Fruit fly (Drosophila melanogaster) whole organism, pupa: ENCODE results near the gene CG43954.

Experiments used
- CG34367 ChIP-seq: fragments of 200-800 bp; sonication (Bioruptor generic); optimal IDR thresholded peaks from 2 replicates; lab custom pipeline; 2018; ENCODE audit warnings: missing biosample characterization, mild to moderate bottlenecking, missing genetic modification characterization
- CG4496 ChIP-seq: fragments of 200-800 bp; sonication (Bioruptor generic); IDR thresholded peaks from 3 replicates; pipeline ENCODE4 v1.3.6; 2022; ENCODE audit warnings: missing biosample characterization, missing genetic modification characterization
- CG8159 ChIP-seq: fragments of 200-800 bp; sonication (Bioruptor generic); optimal IDR thresholded peaks from 3 replicates; lab custom pipeline; 2018; ENCODE audit warnings: missing biosample characterization, mild to moderate bottlenecking, missing genetic modification characterization, moderate library complexity
- Snoo ChIP-seq: fragments of 200-800 bp; sonication (Bioruptor generic); optimal IDR thresholded peaks from 3 replicates; lab custom pipeline; 2017; ENCODE audit warnings: missing biosample characterization, mild to moderate bottlenecking, missing genetic modification characterization, inconsistent platforms
- gl ChIP-seq: fragments of 200-800 bp; sonication (Bioruptor generic); optimal IDR thresholded peaks from 2 replicates; lab custom pipeline; 2018; ENCODE audit warnings: missing biosample characterization, mild to moderate bottlenecking, missing genetic modification characterization

DNA sequence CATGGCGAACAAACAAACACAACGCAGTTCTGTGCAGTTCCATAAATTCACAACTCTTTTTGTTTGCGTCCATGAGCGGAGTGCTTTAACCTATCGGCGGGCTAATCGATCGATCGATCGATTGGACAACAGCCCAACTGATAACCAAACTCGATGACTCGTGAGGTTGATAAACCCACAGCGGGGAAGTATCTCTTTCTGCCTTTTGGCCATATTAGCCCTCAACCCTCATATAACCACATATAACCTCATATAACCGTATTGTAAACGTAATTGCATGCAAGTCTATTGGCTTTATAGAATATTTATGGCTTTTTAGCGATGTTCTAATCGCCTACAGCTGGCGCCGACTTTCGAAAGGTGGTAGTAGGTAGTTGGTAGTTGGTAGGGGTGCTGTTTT, 29.1 kb downstream of the CG43954 start:
- TF ChIP-seq Snoo (tag; lab: Kevin White, UChicago) (no peak), CG4496 (no peak), gl (no peak), CG34367 (tag; lab: Kevin White, UChicago) (no peak), CG8159 (tag; lab: Kevin White, UChicago) (no peak)
